Fruit fly (Drosophila melanogaster) whole organism, embryonic: ENCODE results near the gene Grip91.

ENCODE experiments used
- Bgb ChIP-seq: fragments of 200-800 bp; sonication (Bioruptor generic); IDR thresholded peaks from 2 replicates; pipeline ENCODE4 v1.3.6; 2022; ENCODE audit warnings: missing biosample characterization, missing genetic modification characterization; ENCODE audit not compliant: partially characterized antibody
- Ravus ChIP-seq: fragments of 200-800 bp; sonication (Bioruptor generic); IDR thresholded peaks from 2 replicates; pipeline ENCODE4 v1.3.6; 2022; ENCODE audit warnings: missing biosample characterization, missing genetic modification characterization
- Xrp1 ChIP-seq: fragments of 200-800 bp; sonication (Bioruptor generic); IDR thresholded peaks from 2 replicates; pipeline ENCODE4 v1.3.6; 2022; ENCODE audit warnings: missing biosample characterization, missing genetic modification characterization
- abd-A ChIP-seq: fragments of 200-800 bp; sonication (Bioruptor generic); optimal IDR thresholded peaks from 3 replicates; lab custom pipeline; 2019; ENCODE audit warnings: missing biosample characterization, mild to moderate bottlenecking, missing genetic modification characterization, moderate library complexity
- ftz-f1 ChIP-seq: fragments of 200-800 bp; sonication (Bioruptor generic); optimal IDR thresholded peaks from 2 replicates; lab custom pipeline; 2016; ENCODE audit warnings: missing biosample characterization, missing genetic modification characterization
- sens-2 ChIP-seq: fragments of 200-800 bp; sonication (Bioruptor generic); IDR thresholded peaks from 2 replicates; pipeline ENCODE4 v1.3.6; 2022; ENCODE audit warnings: missing biosample characterization, missing genetic modification characterization
- tio ChIP-seq: fragments of 200-800 bp; sonication (Bioruptor generic); optimal IDR thresholded peaks from 2 replicates; lab custom pipeline; 2017; ENCODE audit warnings: missing biosample characterization, missing genetic modification characterization, inconsistent platforms
- vfl ChIP-seq: fragments of 200-800 bp; sonication (Bioruptor generic); optimal IDR thresholded peaks from 2 replicates; lab custom pipeline; 2016; ENCODE audit warnings: missing biosample characterization, missing genetic modification characterization
- zen ChIP-seq: fragments of 200-800 bp; sonication (Bioruptor generic); optimal IDR thresholded peaks from 3 replicates; lab custom pipeline; 2018; ENCODE audit warnings: missing biosample characterization, mild to moderate bottlenecking, missing genetic modification characterization, moderate library complexity

DNA sequence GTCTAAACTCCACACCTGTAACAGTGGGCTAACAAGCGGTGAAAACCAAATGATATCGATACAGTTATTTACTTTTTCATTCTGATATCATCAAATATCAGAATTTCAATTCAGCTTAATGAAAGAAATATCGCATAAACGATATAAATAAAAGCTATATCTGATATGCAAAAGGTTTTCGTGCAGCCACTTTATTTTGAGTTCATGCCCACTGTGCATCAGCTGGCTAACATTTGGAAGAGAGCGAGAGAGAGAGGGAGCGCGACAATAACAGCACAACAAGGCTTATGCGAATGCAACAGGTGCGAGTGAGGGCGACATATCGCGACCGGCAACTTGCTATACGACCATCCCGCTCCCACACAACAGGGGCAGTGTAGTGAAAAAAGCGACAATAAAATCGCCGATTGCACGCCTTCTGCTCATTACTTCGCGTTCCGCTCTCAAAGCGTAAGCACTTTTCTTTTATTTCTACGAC lies 5.0 kb downstream of the Grip91 start, which contains the start of gene CG11151:
- peak; percentile 95 for TF ChIP-seq tio (GFP tag; lab: Kevin White, UChicago)
- peak; percentile 97 for TF ChIP-seq Xrp1 (GFP tag; lab: Robert Waterston, UW)
- peak; percentile 87 for TF ChIP-seq sens-2 (GFP tag; lab: Robert Waterston, UW)
- TF ChIP-seq Ravus = peak; percentile 85
- TF ChIP-seq vfl (GFP tag; lab: Kevin White, UChicago) = peak; percentile 95
- TF ChIP-seq abd-A (tag; lab: Kevin White, UChicago) = peak; percentile 80
- TF ChIP-seq zen (tag; lab: Kevin White, UChicago) = peak; percentile 96
- no peak for TF ChIP-seq ftz-f1 (GFP tag; lab: Kevin White, UChicago)
- TF ChIP-seq Bgb (GFP tag; lab: Robert Waterston, UW) = peak; percentile 68
